Fruit fly (Drosophila melanogaster): ENCODE results near the gene CG31909.

Gene CG31909

dm6 chr2L:7261989-7262388 lies 4.7 kb downstream of the CG31909 start (continued):
- TF ChIP-seq corto (GFP tag; optimal IDR thresholded peaks at IDR 0.05): no peak
- 0 out of 2 replicates have a peak, but pooled peaks have one; percentile 6 for TF ChIP-seq CG32772 (GFP tag; IDR thresholded peaks at IDR 0.05)
- TF ChIP-seq CG2875 (GFP tag; optimal IDR thresholded peaks at IDR 0.05): peak; percentile 58
- peak; percentile 27 for TF ChIP-seq CG6813 (GFP tag; optimal IDR thresholded peaks at IDR 0.05)
- no peak for TF ChIP-seq sim (GFP tag; IDR thresholded peaks at IDR 0.05)
- no peak for TF ChIP-seq zf30C (GFP tag; optimal IDR thresholded peaks at IDR 0.05)
- TF ChIP-seq ATbp (GFP tag; optimal IDR thresholded peaks at IDR 0.05): peak; percentile 73
- no peak; the same call in 1 of the 2 replicates for TF ChIP-seq ranshi (GFP tag; IDR thresholded peaks at IDR 0.05)
- TF ChIP-seq crc (GFP tag; optimal IDR thresholded peaks at IDR 0.05): no peak
- TF ChIP-seq hb (GFP tag; IDR thresholded peaks at IDR 0.05; ENCODE audit: partially characterized antibody): no peak
- no peak for TF ChIP-seq CG2129 (GFP tag; IDR thresholded peaks at IDR 0.05; ENCODE audit: partially characterized antibody)
- TF ChIP-seq Sox100B (GFP tag; optimal IDR thresholded peaks at IDR 0.05): peak; percentile 43
- TF ChIP-seq Myb (GFP tag; optimal IDR thresholded peaks at IDR 0.05): no peak
- TF ChIP-seq B-H1 (GFP tag; IDR thresholded peaks at IDR 0.05): peak; percentile 19; the same call in 1 of the 3 replicates
- peak; percentile 23 for TF ChIP-seq CG30431 (GFP tag; optimal IDR thresholded peaks at IDR 0.05)
- TF ChIP-seq NC2α (GFP tag; optimal IDR thresholded peaks at IDR 0.05): no peak
- TF ChIP-seq dimm (GFP tag; IDR thresholded peaks at IDR 0.05): no peak
- peak; percentile 25 for TF ChIP-seq CG13775 (GFP tag; optimal IDR thresholded peaks at IDR 0.05)
- no peak for TF ChIP-seq Sin3A (optimal IDR thresholded peaks at IDR 0.05)
- no peak for TF ChIP-seq CG18011 (GFP tag; optimal IDR thresholded peaks at IDR 0.05)
- TF ChIP-seq trem (tag; optimal IDR thresholded peaks at IDR 0.05): peak; percentile 52
- no peak for TF ChIP-seq hkb (optimal IDR thresholded peaks at IDR 0.05)
- peak; percentile 59 for TF ChIP-seq hkb (GFP tag; IDR thresholded peaks at IDR 0.05)
- peak; percentile 25 for TF ChIP-seq emc (GFP tag; optimal IDR thresholded peaks at IDR 0.05)
- TF ChIP-seq dpn (GFP tag; optimal IDR thresholded peaks at IDR 0.05): peak; percentile 37 to 45
- TF ChIP-seq CG14014 (GFP tag; IDR thresholded peaks at IDR 0.05): no peak
- TF ChIP-seq pros (GFP tag; optimal IDR thresholded peaks at IDR 0.05): no peak
- TF ChIP-seq btn (GFP tag; optimal IDR thresholded peaks at IDR 0.05): no peak
- TF ChIP-seq cg (GFP tag; optimal IDR thresholded peaks at IDR 0.05): no peak
- no peak for TF ChIP-seq CG11085 (GFP tag; IDR thresholded peaks at IDR 0.05)
- peak; percentile 10 for TF ChIP-seq CG3065 (GFP tag; optimal IDR thresholded peaks at IDR 0.05)
- TF ChIP-seq CG9797 (GFP tag; optimal IDR thresholded peaks at IDR 0.05): no peak
- no peak for TF ChIP-seq en (GFP tag; optimal IDR thresholded peaks at IDR 0.05)
- TF ChIP-seq Dp (GFP tag; optimal IDR thresholded peaks at IDR 0.05): no peak
- TF ChIP-seq pita (GFP tag; optimal IDR thresholded peaks at IDR 0.05): no peak
- peak; percentile 66 for TF ChIP-seq sisA (GFP tag; IDR thresholded peaks at IDR 0.05)
- TF ChIP-seq HmgZ (tag; optimal IDR thresholded peaks at IDR 0.05): no peak
- TF ChIP-seq lmd (GFP tag; IDR thresholded peaks at IDR 0.05): peak; percentile 59
- peak; percentile 8 for TF ChIP-seq Deaf1 (tag; optimal IDR thresholded peaks at IDR 0.05)
- TF ChIP-seq CG17612 (GFP tag; IDR thresholded peaks at IDR 0.05): no peak
- peak; percentile 40 for TF ChIP-seq Bdp1 (GFP tag; optimal IDR thresholded peaks at IDR 0.05)
- TF ChIP-seq CG10366 (GFP tag; IDR thresholded peaks at IDR 0.05): peak; percentile 37
- TF ChIP-seq grau (tag; optimal IDR thresholded peaks at IDR 0.05): peak; percentile 51
- TF ChIP-seq D19A (tag; optimal IDR thresholded peaks at IDR 0.05): peak; percentile 63
- TF ChIP-seq Ada2b (GFP tag; IDR thresholded peaks at IDR 0.05): peak; percentile 30; the same call in 1 of the 2 replicates
- peak; percentile 97 for TF ChIP-seq sens (GFP tag)
- TF ChIP-seq CG13624 (GFP tag; optimal IDR thresholded peaks at IDR 0.05): no peak
- no peak for TF ChIP-seq CG1233 (GFP tag; optimal IDR thresholded peaks at IDR 0.05)
- TF ChIP-seq CG9876 (GFP tag; optimal IDR thresholded peaks at IDR 0.05): peak; percentile 10
- TF ChIP-seq gce (GFP tag; IDR thresholded peaks at IDR 0.05): 0 out of 3 replicates have a peak, but pooled peaks have one; percentile 15
- peak; percentile 56; the same call in 1 of the 2 replicates for TF ChIP-seq ara (GFP tag; IDR thresholded peaks at IDR 0.05)
- no peak for TF ChIP-seq vnd (GFP tag; IDR thresholded peaks at IDR 0.05; ENCODE audit: partially characterized antibody)
